Worm (Caenorhabditis elegans) whole organism, L3 larva: Measurements from ENCODE around the gene ttr-15.

ENCODE experiments used
- R02D3.7 ChIP-seq: fragments of 150-350 bp; optimal IDR thresholded peaks from 2 replicates; lab custom pipeline; 2014; ENCODE audit warnings: missing biosample characterization, missing genetic modification characterization
- aly-2 ChIP-seq: fragments of 150-350 bp; optimal IDR thresholded peaks from 2 replicates; lab custom pipeline; 2014; ENCODE audit warnings: missing biosample characterization, missing genetic modification characterization
- egl-27 ChIP-seq: sonication (generic microtip); optimal IDR thresholded peaks from 4 replicates; lab custom pipeline; 2017; ENCODE audit warnings: missing biosample characterization, missing genetic modification reagents, missing genetic modification characterization
- fkh-10 ChIP-seq: sonication (generic microtip); optimal IDR thresholded peaks from 2 replicates; lab custom pipeline; 2017; ENCODE audit warnings: missing biosample characterization, missing genetic modification reagents, missing genetic modification characterization
- fkh-2 ChIP-seq: fragments of 150-350 bp; optimal IDR thresholded peaks from 2 replicates; lab custom pipeline; 2014; ENCODE audit warnings: missing biosample characterization, missing genetic modification reagents, missing genetic modification characterization
- pqm-1 ChIP-seq: fragments of 150-350 bp; optimal IDR thresholded peaks from 2 replicates; lab custom pipeline; 2017; ENCODE audit warnings: missing biosample characterization, missing genetic modification characterization, inconsistent platforms
- skn-1 ChIP-seq: fragments of 150-350 bp; optimal IDR thresholded peaks from 2 replicates; lab custom pipeline; 2014; ENCODE audit warnings: missing biosample characterization, missing genetic modification characterization
- snpc-4 ChIP-seq: fragments of 150-350 bp; optimal IDR thresholded peaks from 2 replicates; lab custom pipeline; 2014; ENCODE audit warnings: missing biosample characterization, missing genetic modification characterization
- tbx-2 ChIP-seq: sonication (generic microtip); optimal IDR thresholded peaks from 2 replicates; lab custom pipeline; 2016; ENCODE audit warnings: mild to moderate bottlenecking, missing genetic modification characterization, missing compliant biosample characterization
- unc-39 ChIP-seq: sonication (generic microtip); optimal IDR thresholded peaks from 4 replicates; lab custom pipeline; 2017; ENCODE audit warnings: missing biosample characterization, missing genetic modification characterization
- unc-62 ChIP-seq: fragments of 150-350 bp; sonication (generic microtip); optimal IDR thresholded peaks from 4 replicates; lab custom pipeline; 2014; ENCODE audit warnings: missing biosample characterization, missing genetic modification reagents, missing genetic modification characterization

DNA sequence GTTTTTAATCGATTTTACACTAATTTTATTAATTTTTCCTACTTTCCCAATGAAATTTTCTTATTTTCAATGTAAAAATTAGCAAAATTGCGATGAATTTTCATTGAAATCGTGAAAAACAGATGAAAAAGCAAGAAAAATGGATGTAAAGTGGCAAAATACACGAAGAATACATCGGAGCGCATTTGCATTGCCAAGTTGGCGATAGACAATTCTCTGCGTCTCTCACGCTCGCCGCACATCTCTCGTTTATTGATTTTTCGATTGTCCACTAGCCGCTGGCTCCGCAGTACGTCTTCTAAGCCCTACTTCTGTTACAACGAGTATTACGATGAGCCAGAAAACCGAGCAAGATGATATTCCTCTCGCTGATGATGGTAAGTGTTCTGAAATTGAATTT is 18.9 kb upstream of the ttr-15 start, which contains the start of gene unc-69:
- TF ChIP-seq skn-1 (no peak), unc-62 (no peak), R02D3.7 (no peak), egl-27 (tag; lab: Kevin White, UChicago) (no peak), tbx-2 (tag; lab: Kevin White, UChicago) (no peak), pqm-1 (tag; lab: Kevin White, UChicago) (no peak), snpc-4 (peak; percentile 28), fkh-10 (no peak), fkh-2 (no peak), aly-2 (no peak), unc-39 (tag; lab: Kevin White, UChicago) (no peak)
